Worm (Caenorhabditis elegans) whole organism, L4 larva: ENCODE results near the gene Y39B6A.5.

Source experiments
- F49E8.2 ChIP-seq: sonication (generic microtip); optimal IDR thresholded peaks from 2 replicates; lab custom pipeline; 2016; ENCODE audit warnings: missing compliant biosample characterization, mild to moderate bottlenecking, missing genetic modification characterization, borderline replicate concordance
- Y105C5A.15 ChIP-seq: fragments of 200-800 bp; sonication (Bioruptor generic); IDR thresholded peaks from 2 replicates; pipeline ENCODE4 v1.3.6; 2022; ENCODE audit warnings: missing genetic modification characterization, missing compliant biosample characterization
- Y48G9A.11 ChIP-seq: fragments of 200-800 bp; sonication (Bioruptor generic); IDR thresholded peaks from 2 replicates; pipeline ENCODE4 v1.3.6; 2022; ENCODE audit warnings: missing genetic modification reagents, missing genetic modification characterization, missing compliant biosample characterization
- Y75B8A.6 ChIP-seq: fragments of 200-800 bp; sonication (Bioruptor generic); IDR thresholded peaks from 2 replicates; pipeline ENCODE4 v1.3.6; 2022; ENCODE audit warnings: missing genetic modification reagents, missing genetic modification characterization, missing compliant biosample characterization
- ceh-20 ChIP-seq: fragments of 200-800 bp; sonication (Bioruptor generic); IDR thresholded peaks from 2 replicates; pipeline ENCODE4 v1.3.6; 2022; ENCODE audit warnings: missing genetic modification reagents, missing genetic modification characterization, missing compliant biosample characterization
- ceh-62 ChIP-seq: sonication (generic microtip); optimal IDR thresholded peaks from 2 replicates; lab custom pipeline; 2017; ENCODE audit warnings: missing biosample characterization, missing genetic modification characterization
- ceh-82 ChIP-seq: sonication (generic microtip); optimal IDR thresholded peaks from 2 replicates; lab custom pipeline; 2017; ENCODE audit warnings: missing biosample characterization, missing genetic modification characterization
- cey-2 ChIP-seq: sonication (generic microtip); optimal IDR thresholded peaks from 3 replicates; lab custom pipeline; 2017; ENCODE audit warnings: missing genetic modification characterization, mild to moderate bottlenecking, missing compliant biosample characterization, antibody characterized with exemption, borderline replicate concordance; ENCODE audit not compliant: insufficient read depth
- ctbp-1 ChIP-seq: fragments of 200-800 bp; sonication (Bioruptor generic); IDR thresholded peaks from 2 replicates; pipeline ENCODE4 v1.3.6; 2022; ENCODE audit warnings: missing genetic modification reagents, missing genetic modification characterization, missing compliant biosample characterization
- daf-16 ChIP-seq, 3 experiments: sonication (generic microtip); optimal IDR thresholded peaks; 2 replicates each; lab custom pipeline; 2016 to 2017; ENCODE audit warnings: missing genetic modification characterization in 3 of 3, missing genetic modification reagents in 3 of 3, mild to moderate bottlenecking in 2 of 3, missing compliant biosample characterization in 2 of 3, missing biosample characterization in 1 of 3, moderate library complexity in 1 of 3
- daf-8 ChIP-seq: fragments of 200-800 bp; sonication (Bioruptor generic); IDR thresholded peaks from 2 replicates; pipeline ENCODE4 v1.3.6; 2022; ENCODE audit warnings: missing genetic modification characterization, missing compliant biosample characterization
- dmd-6 ChIP-seq: fragments of 200-800 bp; sonication (Bioruptor generic); IDR thresholded peaks from 2 replicates; pipeline ENCODE4 v1.3.6; 2022; ENCODE audit warnings: missing genetic modification reagents, missing genetic modification characterization, missing compliant biosample characterization
- dmd-8 ChIP-seq: fragments of 200-800 bp; sonication (Bioruptor generic); IDR thresholded peaks from 2 replicates; pipeline ENCODE4 v1.3.6; 2022; ENCODE audit warnings: missing genetic modification characterization, missing compliant biosample characterization
- dmd-9 ChIP-seq: fragments of 200-800 bp; sonication (Bioruptor generic); IDR thresholded peaks from 2 replicates; pipeline ENCODE4 v1.3.6; 2022; ENCODE audit warnings: missing genetic modification reagents, missing genetic modification characterization, missing compliant biosample characterization
- dve-1 ChIP-seq: sonication (generic microtip); optimal IDR thresholded peaks from 2 replicates; lab custom pipeline; 2017; ENCODE audit warnings: antibody characterized with exemption, mild to moderate bottlenecking, missing genetic modification characterization, missing compliant biosample characterization; ENCODE audit not compliant: insufficient read depth
- fos-1 ChIP-seq: fragments of 150-350 bp; optimal IDR thresholded peaks from 2 replicates; lab custom pipeline; 2014; ENCODE audit warnings: missing biosample characterization, missing genetic modification characterization
- hlh-11 ChIP-seq: fragments of 200-800 bp; sonication (Bioruptor generic); optimal IDR thresholded peaks from 2 replicates; lab custom pipeline; 2018; ENCODE audit warnings: mild to moderate bottlenecking, missing genetic modification characterization, missing compliant biosample characterization
- hlh-30 ChIP-seq: sonication (generic microtip); optimal IDR thresholded peaks from 2 replicates; lab custom pipeline; 2017; ENCODE audit warnings: antibody characterized with exemption, mild to moderate bottlenecking, missing genetic modification characterization, missing compliant biosample characterization; ENCODE audit not compliant: insufficient read depth
- hmg-1.1 ChIP-seq: fragments of 200-800 bp; sonication (Bioruptor generic); IDR thresholded peaks from 2 replicates; pipeline ENCODE4 v1.3.6; 2022; ENCODE audit warnings: missing genetic modification reagents, missing genetic modification characterization, missing compliant biosample characterization
- lin-15B ChIP-seq: fragments of 150-350 bp; sonication (generic microtip); optimal IDR thresholded peaks from 3 replicates; lab custom pipeline; 2014; ENCODE audit warnings: missing biosample characterization, missing genetic modification characterization
- lin-29 ChIP-seq: fragments of 200-800 bp; sonication (Bioruptor generic); IDR thresholded peaks from 2 replicates; pipeline ENCODE4 v1.3.6; 2022; ENCODE audit warnings: missing genetic modification reagents, missing genetic modification characterization, missing compliant biosample characterization
- mdl-1 ChIP-seq, 2 experiments: fragments of 150-350 bp in 1 of 2; sonication (generic microtip) in 1 of 2; optimal IDR thresholded peaks; 2 replicates each; lab custom pipeline; 2014 to 2017; ENCODE audit warnings: missing biosample characterization in 2 of 2, missing genetic modification characterization in 2 of 2
- mdt-29 ChIP-seq: fragments of 200-800 bp; sonication (Bioruptor generic); IDR thresholded peaks from 2 replicates; pipeline ENCODE4 v1.3.6; 2022; ENCODE audit warnings: missing genetic modification reagents, missing genetic modification characterization, missing compliant biosample characterization
- mep-1 ChIP-seq: fragments of 150-350 bp; sonication (generic microtip); optimal IDR thresholded peaks from 3 replicates; lab custom pipeline; 2014; ENCODE audit warnings: missing biosample characterization, missing genetic modification characterization
- nhr-102 ChIP-seq: sonication (generic microtip); optimal IDR thresholded peaks from 2 replicates; lab custom pipeline; 2016; ENCODE audit warnings: mild to moderate bottlenecking, missing genetic modification characterization, moderate library complexity, missing compliant biosample characterization
- nhr-28 ChIP-seq: fragments of 150-350 bp; optimal IDR thresholded peaks from 2 replicates; lab custom pipeline; 2014; ENCODE audit warnings: missing biosample characterization, missing genetic modification characterization
- nhr-41 ChIP-seq: fragments of 200-800 bp; sonication (Bioruptor generic); IDR thresholded peaks from 2 replicates; pipeline ENCODE4 v1.3.6; 2022; ENCODE audit warnings: missing genetic modification reagents, missing genetic modification characterization, missing compliant biosample characterization
- nhr-48 ChIP-seq: sonication (generic microtip); optimal IDR thresholded peaks from 2 replicates; lab custom pipeline; 2016; ENCODE audit warnings: mild to moderate bottlenecking, missing genetic modification characterization, missing compliant biosample characterization
- nhr-6 ChIP-seq: fragments of 150-350 bp; optimal IDR thresholded peaks from 2 replicates; lab custom pipeline; 2014; ENCODE audit warnings: missing biosample characterization, missing genetic modification characterization
- nhr-77 ChIP-seq: fragments of 150-350 bp; optimal IDR thresholded peaks from 2 replicates; lab custom pipeline; 2014; ENCODE audit warnings: missing biosample characterization, missing genetic modification characterization
- php-3 ChIP-seq: fragments of 200-800 bp; sonication (Bioruptor generic); IDR thresholded peaks from 2 replicates; pipeline ENCODE4 v1.3.6; 2022; ENCODE audit warnings: missing genetic modification reagents, missing genetic modification characterization, missing compliant biosample characterization
- pqm-1 ChIP-seq: sonication (generic microtip); optimal IDR thresholded peaks from 2 replicates; lab custom pipeline; 2017; ENCODE audit warnings: missing biosample characterization, missing genetic modification characterization
- set-16 ChIP-seq: fragments of 200-800 bp; sonication (Bioruptor generic); IDR thresholded peaks from 2 replicates; pipeline ENCODE4 v1.3.6; 2022; ENCODE audit warnings: missing genetic modification reagents, missing genetic modification characterization, missing compliant biosample characterization
- vab-7 ChIP-seq: fragments of 200-800 bp; sonication (Bioruptor generic); IDR thresholded peaks from 2 replicates; pipeline ENCODE4 v1.3.6; 2022; ENCODE audit warnings: missing genetic modification reagents, missing genetic modification characterization, missing compliant biosample characterization
- zag-1 ChIP-seq: fragments of 150-350 bp; optimal IDR thresholded peaks from 2 replicates; lab custom pipeline; 2014; ENCODE audit warnings: missing biosample characterization, missing genetic modification characterization
- zip-2 ChIP-seq: fragments of 150-350 bp; optimal IDR thresholded peaks from 2 replicates; lab custom pipeline; 2014; ENCODE audit warnings: missing biosample characterization, missing genetic modification characterization

Gene Y39B6A.5

ce11 chrV:19203299-19203698 lies 44.6 kb upstream of the Y39B6A.5 start, which contains the start of gene Y39B6A.1:
Y39B6A.1 (minus strand) TSS chrV:19203607.
- TF ChIP-seq dve-1 (tag; lab: Kevin White, UChicago) (peak; percentile 70), dmd-6 (GFP tag; lab: Robert Waterston, UW) (peak; percentile 45), mdl-1 (tag; optimal IDR thresholded peaks at IDR 0.05; lab: Kevin White, UChicago) (peak in 1 of 2 experiments; percentile 34), hlh-30 (tag; lab: Kevin White, UChicago) (peak; percentile 14), nhr-48 (tag; lab: Kevin White, UChicago) (no peak), vab-7 (GFP tag; lab: Robert Waterston, UW) (no peak), pqm-1 (tag; lab: Kevin White, UChicago) (peak; percentile 5), lin-15B (tag; lab: Kevin White, UChicago) (no peak), ctbp-1 (GFP tag; lab: Robert Waterston, UW) (no peak), ceh-20 (GFP tag; lab: Robert Waterston, UW) (no peak), ceh-62 (no peak), nhr-28 (tag; lab: Kevin White, UChicago) (peak; percentile 62), daf-16 (GFP tag; optimal IDR thresholded peaks at IDR 0.05; lab: Kevin White, UChicago) (no peak), daf-16 (tag; optimal IDR thresholded peaks at IDR 0.05; lab: Kevin White, UChicago) (peak; percentile 47), ceh-82 (no peak), Y48G9A.11 (no peak), dmd-9 (GFP tag; lab: Robert Waterston, UW) (no peak), hmg-1.1 (no peak), Y75B8A.6 (GFP tag; lab: Robert Waterston, UW) (no peak), lin-29 (no peak), mep-1 (tag; lab: Kevin White, UChicago) (peak; percentile 15), zip-2 (tag; lab: Kevin White, UChicago) (no peak), zag-1 (no peak), daf-8 (no peak), nhr-6 (tag; lab: Kevin White, UChicago) (no peak), cey-2 (no peak), nhr-41 (no peak), mdt-29 (GFP tag; lab: Robert Waterston, UW) (no peak), nhr-77 (tag; lab: Kevin White, UChicago) (peak; percentile 28), hlh-11 (tag; lab: Kevin White, UChicago) (peak; percentile 59), fos-1 (tag; lab: Kevin White, UChicago) (no peak), nhr-102 (no peak), F49E8.2 (tag; lab: Kevin White, UChicago) (no peak)
- TF ChIP-seq, all 104 proteins: peak for 10

ce11 chrV:19202800-19203199 lies 44.1 kb upstream of the Y39B6A.5 start:
- TF ChIP-seq set-16, result peak; percentile 89
- 0 out of 2 replicates have a peak, but pooled peaks have one; percentile 11 for TF ChIP-seq php-3
- no peak for TF ChIP-seq dmd-8 (GFP tag; lab: Robert Waterston, UW)

ce11 chrV:19201190-19201589 lies 42.5 kb upstream of the Y39B6A.5 start:
- no peak for TF ChIP-seq F49E8.2 (tag; lab: Kevin White, UChicago)
- TF ChIP-seq nhr-48 (tag; lab: Kevin White, UChicago), result no peak
- peak; percentile 79 for TF ChIP-seq set-16
- TF ChIP-seq Y105C5A.15 (GFP tag; lab: Robert Waterston, UW), result no peak
